Worm (Caenorhabditis elegans) whole organism, L3 larva: Measurements from ENCODE around the gene T22F3.2.

Source experiments
- ama-1 ChIP-seq: fragments of 150-350 bp; optimal IDR thresholded peaks from 2 replicates; lab custom pipeline; 2018
- egl-27 ChIP-seq: sonication (generic microtip); optimal IDR thresholded peaks from 4 replicates; lab custom pipeline; 2017; ENCODE audit warnings: missing biosample characterization, missing genetic modification reagents, missing genetic modification characterization
- fos-1 ChIP-seq: fragments of 150-350 bp; optimal IDR thresholded peaks from 2 replicates; lab custom pipeline; 2014; ENCODE audit warnings: missing biosample characterization, missing genetic modification characterization
- nhr-11 ChIP-seq: fragments of 150-350 bp; optimal IDR thresholded peaks from 2 replicates; lab custom pipeline; 2014; ENCODE audit warnings: missing biosample characterization, missing genetic modification characterization
- nhr-23 ChIP-seq: fragments of 150-350 bp; optimal IDR thresholded peaks from 2 replicates; lab custom pipeline; 2014; ENCODE audit warnings: missing biosample characterization, missing genetic modification reagents, missing genetic modification characterization
- nhr-237 ChIP-seq: fragments of 150-350 bp; optimal IDR thresholded peaks from 2 replicates; lab custom pipeline; 2014; ENCODE audit warnings: missing biosample characterization, missing genetic modification characterization
- nhr-25 ChIP-seq: sonication (generic microtip); optimal IDR thresholded peaks from 2 replicates; lab custom pipeline; 2017; ENCODE audit warnings: missing biosample characterization, missing genetic modification characterization
- nhr-77 ChIP-seq: fragments of 150-350 bp; optimal IDR thresholded peaks from 2 replicates; lab custom pipeline; 2014; ENCODE audit warnings: missing biosample characterization, missing genetic modification characterization
- pqm-1 ChIP-seq: fragments of 150-350 bp; optimal IDR thresholded peaks from 2 replicates; lab custom pipeline; 2017; ENCODE audit warnings: missing biosample characterization, missing genetic modification characterization, inconsistent platforms
- snpc-4 ChIP-seq: fragments of 150-350 bp; optimal IDR thresholded peaks from 2 replicates; lab custom pipeline; 2014; ENCODE audit warnings: missing biosample characterization, missing genetic modification characterization
- unc-62 ChIP-seq: fragments of 150-350 bp; sonication (generic microtip); optimal IDR thresholded peaks from 4 replicates; lab custom pipeline; 2014; ENCODE audit warnings: missing biosample characterization, missing genetic modification reagents, missing genetic modification characterization
- zag-1 ChIP-seq: fragments of 150-350 bp; optimal IDR thresholded peaks from 2 replicates; lab custom pipeline; 2014; ENCODE audit warnings: missing biosample characterization, missing genetic modification characterization

DNA sequence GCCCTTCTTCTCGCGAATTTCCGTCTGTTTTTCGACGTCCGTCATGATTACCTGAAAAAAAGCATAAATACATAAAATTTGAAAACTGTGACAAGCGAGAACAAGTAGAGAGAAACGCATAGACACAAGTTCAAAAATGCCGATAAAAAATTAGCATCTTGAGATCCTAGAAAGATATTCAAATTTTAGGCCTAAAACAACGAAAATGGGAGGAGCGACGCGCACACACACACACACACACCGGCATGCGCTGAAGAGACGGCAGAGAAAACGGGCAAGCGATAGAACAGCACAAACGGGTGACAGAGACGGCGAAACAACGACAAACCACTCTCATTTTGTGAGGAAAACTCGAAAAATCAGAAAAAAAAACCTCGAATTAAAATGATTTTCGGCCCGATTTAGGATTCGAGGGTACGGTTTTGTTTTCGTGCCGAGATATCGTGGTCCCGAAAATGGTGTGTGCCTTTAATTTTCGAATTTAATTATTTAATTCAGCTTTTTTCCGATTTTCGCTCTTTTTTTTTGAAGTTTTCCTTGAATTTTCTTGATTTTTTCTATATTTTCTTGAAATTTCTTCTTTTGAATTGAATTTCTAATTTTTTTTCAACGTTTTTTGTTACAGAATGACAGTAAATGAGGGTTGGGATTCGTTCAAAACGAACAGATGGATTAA, at the start of gene T22F3.2, which contains the start of gene rpl-11.1:
- no peak for TF ChIP-seq ama-1 (lab: Kevin White, UChicago)
- no peak for TF ChIP-seq pqm-1
- TF ChIP-seq snpc-4 (tag; lab: Kevin White, UChicago) = no peak
- no peak for TF ChIP-seq zag-1 (tag; lab: Kevin White, UChicago)
- no peak for TF ChIP-seq egl-27 (tag; lab: Kevin White, UChicago)
- TF ChIP-seq fos-1 (tag; lab: Kevin White, UChicago) = no peak
- TF ChIP-seq nhr-237 (tag; lab: Kevin White, UChicago) = no peak
- TF ChIP-seq unc-62 (GFP tag; lab: Kevin White, UChicago) = no peak
- no peak for TF ChIP-seq nhr-77 (tag; lab: Kevin White, UChicago)
- no peak for TF ChIP-seq nhr-23 (tag; lab: Kevin White, UChicago)
- TF ChIP-seq nhr-25 (tag; lab: Kevin White, UChicago) = no peak
- TF ChIP-seq nhr-11 (tag; lab: Kevin White, UChicago) = no peak
